Worm (Caenorhabditis elegans) whole organism, late embryonic: Measurements from ENCODE around the gene F01G4.6.

ENCODE experiments used
- C38D4.7 ChIP-seq: fragments of 200-800 bp; sonication (Bioruptor generic); optimal IDR thresholded peaks from 2 replicates; lab custom pipeline; 2018; ENCODE audit warnings: mild to moderate bottlenecking, missing genetic modification characterization, moderate library complexity, missing compliant biosample characterization
- F13H6.1 ChIP-seq: sonication (generic microtip); optimal IDR thresholded peaks from 2 replicates; lab custom pipeline; 2016; ENCODE audit warnings: missing genetic modification characterization, missing compliant biosample characterization
- K02D7.2 ChIP-seq: sonication (generic microtip); optimal IDR thresholded peaks from 2 replicates; lab custom pipeline; 2017; ENCODE audit warnings: mild to moderate bottlenecking, missing genetic modification characterization, missing compliant biosample characterization
- K09A11.1 ChIP-seq: sonication (generic microtip); optimal IDR thresholded peaks from 2 replicates; lab custom pipeline; 2017; ENCODE audit warnings: antibody characterized with exemption, mild to moderate bottlenecking, missing genetic modification characterization, missing compliant biosample characterization; ENCODE audit not compliant: insufficient read depth
- T23F11.4 ChIP-seq: fragments of 200-800 bp; sonication (Bioruptor generic); optimal IDR thresholded peaks from 2 replicates; lab custom pipeline; 2018; ENCODE audit warnings: mild to moderate bottlenecking, missing genetic modification characterization, missing compliant biosample characterization
- Y22D7AL.16 ChIP-seq: sonication (generic microtip); optimal IDR thresholded peaks from 2 replicates; lab custom pipeline; 2016; ENCODE audit warnings: missing genetic modification characterization, missing compliant biosample characterization
- ahr-1 ChIP-seq: sonication (generic microtip); optimal IDR thresholded peaks from 2 replicates; lab custom pipeline; 2016; ENCODE audit warnings: missing genetic modification characterization, missing compliant biosample characterization
- ama-1 ChIP-seq: fragments of 150-350 bp; optimal IDR thresholded peaks from 2 replicates; lab custom pipeline; 2014
- ceh-14 ChIP-seq: sonication (generic microtip); optimal IDR thresholded peaks from 2 replicates; lab custom pipeline; 2016; ENCODE audit warnings: missing genotype, missing genetic modification characterization, missing compliant biosample characterization
- ceh-19 ChIP-seq: fragments of 200-800 bp; sonication (Bioruptor generic); optimal IDR thresholded peaks from 2 replicates; lab custom pipeline; 2018; ENCODE audit warnings: mild to moderate bottlenecking, missing genetic modification characterization, missing compliant biosample characterization
- ceh-2 ChIP-seq: sonication (generic microtip); optimal IDR thresholded peaks from 2 replicates; lab custom pipeline; 2016; ENCODE audit warnings: missing genotype, missing genetic modification characterization, missing compliant biosample characterization
- ceh-22 ChIP-seq: sonication (generic microtip); optimal IDR thresholded peaks from 2 replicates; lab custom pipeline; 2017; ENCODE audit warnings: missing biosample characterization, missing genetic modification characterization
- ceh-24 ChIP-seq: sonication (generic microtip); optimal IDR thresholded peaks from 2 replicates; lab custom pipeline; 2016; ENCODE audit warnings: mild to moderate bottlenecking, missing genetic modification characterization, missing compliant biosample characterization
- ceh-30 ChIP-seq: fragments of 150-350 bp; optimal IDR thresholded peaks from 2 replicates; lab custom pipeline; 2014; ENCODE audit warnings: missing biosample characterization, missing genetic modification characterization
- ceh-31 ChIP-seq: sonication (generic microtip); optimal IDR thresholded peaks from 2 replicates; lab custom pipeline; 2016; ENCODE audit warnings: missing genetic modification characterization, missing compliant biosample characterization
- ceh-34 ChIP-seq: sonication (generic microtip); optimal IDR thresholded peaks from 2 replicates; lab custom pipeline; 2016; ENCODE audit warnings: mild to moderate bottlenecking, missing genetic modification characterization, missing compliant biosample characterization
- ceh-45 ChIP-seq: fragments of 200-800 bp; sonication (Bioruptor generic); IDR thresholded peaks from 2 replicates; pipeline ENCODE4 v1.3.6; 2022; ENCODE audit warnings: missing genetic modification reagents, missing genetic modification characterization, missing compliant biosample characterization
- ceh-48 ChIP-seq: sonication (generic microtip); optimal IDR thresholded peaks from 2 replicates; lab custom pipeline; 2016; ENCODE audit warnings: missing genetic modification characterization, inconsistent platforms, missing compliant biosample characterization
- ceh-6 ChIP-seq: fragments of 200-800 bp; sonication (Bioruptor generic); optimal IDR thresholded peaks from 2 replicates; lab custom pipeline; 2018; ENCODE audit warnings: mild to moderate bottlenecking, missing genetic modification characterization, missing compliant biosample characterization
- che-1 ChIP-seq: sonication (generic microtip); optimal IDR thresholded peaks from 2 replicates; lab custom pipeline; 2016; ENCODE audit warnings: mild to moderate bottlenecking, missing genetic modification characterization, missing compliant biosample characterization
- dmd-4 ChIP-seq: sonication (generic microtip); optimal IDR thresholded peaks from 2 replicates; lab custom pipeline; 2016; ENCODE audit warnings: borderline replicate concordance, missing genetic modification characterization, missing compliant biosample characterization
- elt-2 ChIP-seq: sonication (generic microtip); optimal IDR thresholded peaks from 2 replicates; lab custom pipeline; 2016; ENCODE audit warnings: missing genetic modification reagents, missing genetic modification characterization, missing compliant biosample characterization
- elt-4 ChIP-seq: sonication (generic microtip); optimal IDR thresholded peaks from 2 replicates; lab custom pipeline; 2016; ENCODE audit warnings: missing genetic modification characterization, missing compliant biosample characterization
- ets-4 ChIP-seq: sonication (generic microtip); optimal IDR thresholded peaks from 2 replicates; lab custom pipeline; 2016; ENCODE audit warnings: missing genetic modification characterization, missing compliant biosample characterization
- fax-1 ChIP-seq: sonication (generic microtip); optimal IDR thresholded peaks from 2 replicates; lab custom pipeline; 2016; ENCODE audit warnings: missing genotype, missing genetic modification characterization, missing compliant biosample characterization
- fkh-10 ChIP-seq: fragments of 150-350 bp; optimal IDR thresholded peaks from 2 replicates; lab custom pipeline; 2014; ENCODE audit warnings: missing biosample characterization, missing genetic modification reagents, missing genetic modification characterization
- hlh-13 ChIP-seq: fragments of 200-800 bp; sonication (Bioruptor generic); optimal IDR thresholded peaks from 2 replicates; lab custom pipeline; 2018; ENCODE audit warnings: mild to moderate bottlenecking, missing genetic modification characterization, missing compliant biosample characterization
- hlh-15 ChIP-seq: sonication (generic microtip); optimal IDR thresholded peaks from 2 replicates; lab custom pipeline; 2016; ENCODE audit warnings: missing genetic modification characterization, missing compliant biosample characterization
- hlh-30 ChIP-seq: sonication (generic microtip); optimal IDR thresholded peaks from 2 replicates; lab custom pipeline; 2017; ENCODE audit warnings: antibody characterized with exemption, missing genetic modification characterization, missing compliant biosample characterization; ENCODE audit not compliant: insufficient read depth
- hlh-6 ChIP-seq: sonication (generic microtip); optimal IDR thresholded peaks from 2 replicates; lab custom pipeline; 2016; ENCODE audit warnings: missing genotype, missing genetic modification characterization, missing compliant biosample characterization
- hlh-8 ChIP-seq: sonication (generic microtip); optimal IDR thresholded peaks from 2 replicates; lab custom pipeline; 2016; ENCODE audit warnings: missing genotype, missing genetic modification characterization, missing compliant biosample characterization
- madf-2 ChIP-seq: sonication (generic microtip); optimal IDR thresholded peaks from 2 replicates; lab custom pipeline; 2017; ENCODE audit warnings: missing genetic modification characterization, missing compliant biosample characterization
- nfya-1 ChIP-seq: sonication (generic microtip); optimal IDR thresholded peaks from 2 replicates; lab custom pipeline; 2017; ENCODE audit warnings: missing genetic modification characterization, mild to moderate bottlenecking, missing compliant biosample characterization, antibody characterized with exemption, moderate library complexity
- nhr-11 ChIP-seq: fragments of 150-350 bp; optimal IDR thresholded peaks from 2 replicates; lab custom pipeline; 2014; ENCODE audit warnings: missing biosample characterization, missing genetic modification characterization
- nhr-232 ChIP-seq: sonication (generic microtip); optimal IDR thresholded peaks from 2 replicates; lab custom pipeline; 2016; ENCODE audit warnings: missing genetic modification characterization, missing compliant biosample characterization
- odd-2 ChIP-seq: sonication (generic microtip); optimal IDR thresholded peaks from 2 replicates; lab custom pipeline; 2017; ENCODE audit warnings: antibody characterized with exemption, mild to moderate bottlenecking, missing genetic modification characterization, missing compliant biosample characterization
- pag-3 ChIP-seq: sonication (generic microtip); optimal IDR thresholded peaks from 2 replicates; lab custom pipeline; 2016; ENCODE audit warnings: missing compliant biosample characterization, missing genetic modification characterization, borderline replicate concordance
- pax-1 ChIP-seq: fragments of 150-350 bp; optimal IDR thresholded peaks from 2 replicates; lab custom pipeline; 2014; ENCODE audit warnings: missing biosample characterization, missing genetic modification characterization
- pha-4 ChIP-seq: fragments of 150-350 bp; optimal IDR thresholded peaks from 2 replicates; lab custom pipeline; 2018; ENCODE audit warnings: missing biosample characterization, missing genetic modification reagents, missing genetic modification characterization
- pqm-1 ChIP-seq: sonication (generic microtip); optimal IDR thresholded peaks from 2 replicates; lab custom pipeline; 2016; ENCODE audit warnings: missing genetic modification characterization, missing compliant biosample characterization
- pros-1 ChIP-seq: fragments of 150-350 bp; optimal IDR thresholded peaks from 2 replicates; lab custom pipeline; 2014; ENCODE audit warnings: missing biosample characterization, missing genetic modification reagents, missing genetic modification characterization
- rnt-1 ChIP-seq: sonication (generic microtip); optimal IDR thresholded peaks from 2 replicates; lab custom pipeline; 2016; ENCODE audit warnings: missing genetic modification characterization, missing compliant biosample characterization
- sdc-2 ChIP-seq: sonication (generic microtip); optimal IDR thresholded peaks from 2 replicates; lab custom pipeline; 2016; ENCODE audit warnings: missing genotype, missing genetic modification characterization, missing compliant biosample characterization
- sox-2 ChIP-seq: fragments of 200-800 bp; sonication (Bioruptor generic); IDR thresholded peaks from 2 replicates; pipeline ENCODE4 v1.3.6; 2022; ENCODE audit warnings: missing genetic modification reagents, missing genetic modification characterization, missing compliant biosample characterization
- sox-4 ChIP-seq: sonication (generic microtip); optimal IDR thresholded peaks from 2 replicates; lab custom pipeline; 2017; ENCODE audit warnings: mild to moderate bottlenecking, missing genetic modification characterization, inconsistent platforms, missing compliant biosample characterization
- syd-9 ChIP-seq: sonication (generic microtip); optimal IDR thresholded peaks from 2 replicates; lab custom pipeline; 2016; ENCODE audit warnings: mild to moderate bottlenecking, missing genetic modification characterization, moderate library complexity, missing compliant biosample characterization
- tbx-2 ChIP-seq: sonication (generic microtip); optimal IDR thresholded peaks from 2 replicates; lab custom pipeline; 2016; ENCODE audit warnings: missing genetic modification characterization, missing compliant biosample characterization
- tbx-7 ChIP-seq: sonication (generic microtip); optimal IDR thresholded peaks from 2 replicates; lab custom pipeline; 2016; ENCODE audit warnings: missing genotype, missing genetic modification characterization, missing compliant biosample characterization
- ttx-3 ChIP-seq: sonication (generic microtip); optimal IDR thresholded peaks from 2 replicates; lab custom pipeline; 2016; ENCODE audit warnings: missing genetic modification reagents, missing genetic modification characterization, missing compliant biosample characterization
- unc-3 ChIP-seq, 2 experiments: fragments of 200-800 bp in 1 of 2; sonication (Bioruptor generic) in 1 of 2; sonication (generic microtip) in 1 of 2; conservative IDR thresholded peaks in 1 of 2; optimal IDR thresholded peaks in 1 of 2; 2 replicates each; pipeline versions ENCODE4 v1.3.6 to Lab custom; 2016 to 2022; ENCODE audit warnings: missing compliant biosample characterization in 2 of 2, missing genetic modification characterization in 2 of 2, missing genetic modification reagents in 1 of 2
- unc-42 ChIP-seq: sonication (generic microtip); optimal IDR thresholded peaks from 2 replicates; lab custom pipeline; 2016; ENCODE audit warnings: missing genotype, missing genetic modification characterization, missing compliant biosample characterization
- ztf-16 ChIP-seq: sonication (generic microtip); optimal IDR thresholded peaks from 2 replicates; lab custom pipeline; 2017; ENCODE audit warnings: missing genetic modification characterization, missing compliant biosample characterization

Gene F01G4.6

ce11 chrIV:11118837-11119491, 30.3 kb downstream of the F01G4.6 start, which contains the start of the genes imp-2 and enpl-1:
imp-2 (minus strand) TSS chrIV:11118887.
enpl-1 (plus strand) TSS chrIV:11119298.
- TF ChIP-seq sox-2 (GFP tag; lab: Robert Waterston, UW) (no peak), Y22D7AL.16 (tag; lab: Kevin White, UChicago) (no peak), ama-1 (no peak), ztf-16 (tag; lab: Kevin White, UChicago) (peak; percentile 50), fkh-10 (GFP tag; lab: Kevin White, UChicago) (no peak), ceh-24 (tag; lab: Kevin White, UChicago) (no peak), odd-2 (tag; lab: Kevin White, UChicago) (no peak), hlh-30 (tag; lab: Kevin White, UChicago) (peak; percentile 81), ceh-22 (tag; lab: Kevin White, UChicago) (peak; percentile 6), ceh-2 (peak; percentile 50), ceh-48 (tag; lab: Kevin White, UChicago) (no peak), elt-2 (tag; lab: Kevin White, UChicago) (peak; percentile 66), ceh-34 (tag; lab: Kevin White, UChicago) (peak; percentile 80), madf-2 (tag; lab: Kevin White, UChicago) (peak; percentile 28), pros-1 (tag; lab: Kevin White, UChicago) (peak; percentile 74), F13H6.1 (tag; lab: Kevin White, UChicago) (peak; percentile 39), unc-42 (tag; lab: Kevin White, UChicago) (peak; percentile 83), nhr-232 (tag; lab: Kevin White, UChicago) (no peak), hlh-8 (tag; lab: Kevin White, UChicago) (peak; percentile 42), C38D4.7 (GFP tag; lab: Kevin White, UChicago) (no peak), pqm-1 (peak; percentile 61), ceh-14 (peak; percentile 46), ceh-19 (GFP tag; lab: Kevin White, UChicago) (peak; percentile 53), ceh-31 (tag; lab: Kevin White, UChicago) (peak; percentile 91), T23F11.4 (no peak), hlh-13 (GFP tag; lab: Kevin White, UChicago) (no peak), tbx-7 (tag; lab: Kevin White, UChicago) (peak; percentile 58), ceh-6 (GFP tag; lab: Kevin White, UChicago) (no peak), pag-3 (tag; lab: Kevin White, UChicago) (no peak), hlh-15 (tag; lab: Kevin White, UChicago) (no peak), fax-1 (tag; lab: Kevin White, UChicago) (no peak), ceh-30 (tag; lab: Kevin White, UChicago) (no peak), pax-1 (peak; percentile 51), unc-3 (GFP tag; conservative IDR thresholded peaks at IDR 0.05; lab: Robert Waterston, UW) (peak; percentile 12; the same call in 1 of the 2 replicates), unc-3 (tag; optimal IDR thresholded peaks at IDR 0.05; lab: Kevin White, UChicago) (peak; percentile 13), ets-4 (tag; lab: Kevin White, UChicago) (peak; percentile 11), nhr-11 (tag; lab: Kevin White, UChicago) (no peak), hlh-6 (tag; lab: Kevin White, UChicago) (no peak), ttx-3 (tag; lab: Kevin White, UChicago) (peak; percentile 20), dmd-4 (no peak), che-1 (tag; lab: Kevin White, UChicago) (no peak), sox-4 (tag; lab: Kevin White, UChicago) (peak; percentile 25), rnt-1 (tag; lab: Kevin White, UChicago) (no peak), K09A11.1 (tag; lab: Kevin White, UChicago) (peak; percentile 60), pha-4 (tag; lab: Kevin White, UChicago) (no peak), K02D7.2 (tag; lab: Kevin White, UChicago) (no peak), ahr-1 (tag; lab: Kevin White, UChicago) (no peak), sdc-2 (tag; lab: Kevin White, UChicago) (peak; percentile 51), ceh-45 (GFP tag; lab: Robert Waterston, UW) (no peak), tbx-2 (peak; percentile 93), nfya-1 (tag; lab: Kevin White, UChicago) (peak; percentile 100), syd-9 (tag; lab: Kevin White, UChicago) (peak; percentile 42), elt-4 (tag; lab: Kevin White, UChicago) (no peak)
